Fruit fly (Drosophila melanogaster): ENCODE data around the gene rst.

- TF ChIP-seq toe (GFP tag; optimal IDR thresholded peaks at IDR 0.05) (no peak), Clk (GFP tag; optimal IDR thresholded peaks at IDR 0.05) (no peak), bab1 (GFP tag; optimal IDR thresholded peaks at IDR 0.05) (no peak), CG33017 (tag; optimal IDR thresholded peaks at IDR 0.05) (no peak), Crg-1 (GFP tag; optimal IDR thresholded peaks at IDR 0.05) (no peak), cic (GFP tag; optimal IDR thresholded peaks at IDR 0.05) (no peak), cnc (optimal IDR thresholded peaks at IDR 0.05) (no peak), kay (GFP tag; ENCODE audit: borderline replicate concordance) (no peak), pad (GFP tag; optimal IDR thresholded peaks at IDR 0.05) (no peak)
These were observed 48.8 kb upstream of the rst start for dm6 chrX:3022464-3022863.
